Fruit fly (Drosophila melanogaster) whole organism, embryonic: Measurements from ENCODE around the gene drongo.

Experiments
- BEAF-32 ChIP-seq: fragments of 200-800 bp; sonication (Bioruptor generic); optimal IDR thresholded peaks from 3 replicates; lab custom pipeline; 2017; ENCODE audit warnings: missing biosample characterization, missing genetic modification characterization, mild to moderate bottlenecking, moderate library complexity, missing genetic modification reagents
- CG10979 ChIP-seq: fragments of 200-800 bp; sonication (Bioruptor generic); optimal IDR thresholded peaks from 2 replicates; lab custom pipeline; 2018; ENCODE audit warnings: missing biosample characterization, mild to moderate bottlenecking, missing genetic modification characterization, moderate library complexity
- CG1233 ChIP-seq: fragments of 200-800 bp; sonication (Bioruptor generic); optimal IDR thresholded peaks from 4 replicates; lab custom pipeline; 2018; ENCODE audit warnings: missing biosample characterization, mild to moderate bottlenecking, missing genetic modification characterization
- CG12659 ChIP-seq: fragments of 200-800 bp; sonication (Bioruptor generic); optimal IDR thresholded peaks from 3 replicates; lab custom pipeline; 2017; ENCODE audit warnings: mild to moderate bottlenecking, missing biosample characterization, missing genetic modification reagents, missing genetic modification characterization
- CG12769 ChIP-seq: fragments of 200-800 bp; sonication (Bioruptor generic); optimal IDR thresholded peaks from 2 replicates; lab custom pipeline; 2019; ENCODE audit warnings: missing biosample characterization, mild to moderate bottlenecking, missing genetic modification characterization, moderate library complexity
- CG13424 ChIP-seq: fragments of 200-800 bp; sonication (Bioruptor generic); optimal IDR thresholded peaks from 2 replicates; lab custom pipeline; 2019; ENCODE audit warnings: missing biosample characterization, mild to moderate bottlenecking, missing genetic modification characterization, moderate library complexity
- CG1603 ChIP-seq: fragments of 200-800 bp; sonication (Bioruptor generic); optimal IDR thresholded peaks from 2 replicates; lab custom pipeline; 2019; ENCODE audit warnings: missing biosample characterization, mild to moderate bottlenecking, missing genetic modification characterization, moderate library complexity
- CG16779 ChIP-seq: fragments of 200-800 bp; sonication (Bioruptor generic); IDR thresholded peaks from 2 replicates; pipeline ENCODE4 v1.3.6; 2022; ENCODE audit warnings: missing biosample characterization, missing genetic modification characterization
- CG17802 ChIP-seq: fragments of 200-800 bp; sonication (Bioruptor generic); optimal IDR thresholded peaks from 2 replicates; lab custom pipeline; 2018; ENCODE audit warnings: missing biosample characterization, mild to moderate bottlenecking, missing genetic modification characterization, moderate library complexity
- CG18619 ChIP-seq: fragments of 200-800 bp; sonication (Bioruptor generic); optimal IDR thresholded peaks from 3 replicates; lab custom pipeline; 2017; ENCODE audit warnings: missing biosample characterization, mild to moderate bottlenecking, missing genetic modification characterization
- CG3726 ChIP-seq: fragments of 200-800 bp; sonication (Bioruptor generic); IDR thresholded peaks from 3 replicates; pipeline ENCODE4, ENCODE4 v1.3.6; 2022; ENCODE audit warnings: missing biosample characterization, missing genetic modification characterization
- CG4617 ChIP-seq: fragments of 200-800 bp; sonication (Bioruptor generic); optimal IDR thresholded peaks from 3 replicates; lab custom pipeline; 2016; ENCODE audit warnings: missing biosample characterization, missing genetic modification characterization, borderline replicate concordance
- CG5953 ChIP-seq: fragments of 200-800 bp; sonication (Bioruptor generic); IDR thresholded peaks from 2 replicates; pipeline ENCODE4 v1.3.6; 2022; ENCODE audit warnings: missing biosample characterization, missing genetic modification characterization
- CG7372 ChIP-seq: fragments of 200-800 bp; sonication (Bioruptor generic); IDR thresholded peaks from 2 replicates; pipeline ENCODE4 v1.3.6; 2022; ENCODE audit warnings: missing biosample characterization, missing genetic modification characterization
- CG7745 ChIP-seq: fragments of 200-800 bp; sonication (Bioruptor generic); optimal IDR thresholded peaks from 2 replicates; lab custom pipeline; 2018; ENCODE audit warnings: missing biosample characterization, mild to moderate bottlenecking, missing genetic modification characterization, moderate library complexity
- CG7786 ChIP-seq: fragments of 200-800 bp; sonication (Bioruptor generic); optimal IDR thresholded peaks from 2 replicates; lab custom pipeline; 2016; ENCODE audit warnings: missing biosample characterization, missing genetic modification characterization
- CG8944 ChIP-seq: fragments of 200-800 bp; sonication (Bioruptor generic); optimal IDR thresholded peaks from 3 replicates; lab custom pipeline; 2016; ENCODE audit warnings: missing biosample characterization, missing genetic modification characterization
- D ChIP-seq, 2 experiments: fragments of 200-800 bp in 1 of 2; fragments of >200 bp in 1 of 2; sonication (Bioruptor generic) in 1 of 2; optimal IDR thresholded peaks; 2 replicates in 1 of 2; 3 replicates in 1 of 2; lab custom pipeline; 2017; ENCODE audit warnings: mild to moderate bottlenecking in 1 of 2, missing biosample characterization in 1 of 2, missing genetic modification characterization in 1 of 2, missing genetic modification reagents in 1 of 2
- D19B ChIP-seq: fragments of 200-800 bp; sonication (Bioruptor generic); optimal IDR thresholded peaks from 2 replicates; lab custom pipeline; 2017; ENCODE audit warnings: missing biosample characterization, mild to moderate bottlenecking, missing genetic modification characterization
- GATAe ChIP-seq: fragments of 200-800 bp; sonication (Bioruptor generic); conservative IDR thresholded peaks from 2 replicates; pipeline ENCODE4 v1.3.6; 2022; ENCODE audit warnings: missing biosample characterization, missing genetic modification characterization
- Jarid2 ChIP-seq: fragments of 200-800 bp; sonication (Bioruptor generic); optimal IDR thresholded peaks from 3 replicates; lab custom pipeline; 2017; ENCODE audit warnings: mild to moderate bottlenecking, missing biosample characterization, missing genetic modification reagents, missing genetic modification characterization
- Mad ChIP-seq: fragments of 200-800 bp; sonication (Bioruptor generic); optimal IDR thresholded peaks from 2 replicates; lab custom pipeline; 2016; ENCODE audit warnings: missing biosample characterization, missing genetic modification characterization
- Med ChIP-seq: fragments of 200-800 bp; sonication (Bioruptor generic); peaks from one replicate; lab custom pipeline; 2016; ENCODE audit warnings: missing biosample characterization, missing genetic modification characterization, mild to moderate bottlenecking, inconsistent platforms, moderate library complexity
- NC2α ChIP-seq: fragments of 200-800 bp; sonication (Bioruptor generic); optimal IDR thresholded peaks from 2 replicates; lab custom pipeline; 2016; ENCODE audit warnings: missing biosample characterization, missing genetic modification characterization
- Neu2 ChIP-seq: fragments of 200-800 bp; sonication (Bioruptor generic); optimal IDR thresholded peaks from 3 replicates; lab custom pipeline; 2016; ENCODE audit warnings: missing biosample characterization, missing genetic modification characterization, borderline replicate concordance
- Nf-YC ChIP-seq: fragments of 200-800 bp; optimal IDR thresholded peaks from 3 replicates; lab custom pipeline; 2019; ENCODE audit warnings: missing biosample characterization, mild to moderate bottlenecking, missing genetic modification characterization, moderate library complexity
- Ptx1 ChIP-seq: fragments of 200-800 bp; sonication (Bioruptor generic); IDR thresholded peaks from 2 replicates; pipeline ENCODE4 v1.3.6; 2022; ENCODE audit warnings: missing biosample characterization, missing genetic modification characterization
- Sox102F ChIP-seq: fragments of 200-800 bp; sonication (Bioruptor generic); optimal IDR thresholded peaks from 2 replicates; lab custom pipeline; 2018; ENCODE audit warnings: missing biosample characterization, mild to moderate bottlenecking, missing genetic modification characterization, moderate library complexity
- Spps ChIP-seq: fragments of 200-800 bp; sonication (Bioruptor generic); optimal IDR thresholded peaks from 2 replicates; lab custom pipeline; 2018; ENCODE audit warnings: missing biosample characterization, mild to moderate bottlenecking, missing genetic modification characterization
- Ssrp ChIP-seq: fragments of 200-800 bp; sonication (Bioruptor generic); optimal IDR thresholded peaks from 2 replicates; lab custom pipeline; 2018; ENCODE audit warnings: missing biosample characterization, mild to moderate bottlenecking, missing genetic modification characterization, moderate library complexity
- abd-A ChIP-seq: fragments of 200-800 bp; sonication (Bioruptor generic); optimal IDR thresholded peaks from 3 replicates; lab custom pipeline; 2019; ENCODE audit warnings: missing biosample characterization, mild to moderate bottlenecking, missing genetic modification characterization, moderate library complexity
- crp ChIP-seq, 2 experiments: fragments of 200-800 bp; sonication (Bioruptor generic); optimal IDR thresholded peaks; 2 replicates in 1 of 2; 3 replicates in 1 of 2; lab custom pipeline; 2017; ENCODE audit warnings: missing biosample characterization in 2 of 2, missing genetic modification characterization in 2 of 2, mild to moderate bottlenecking in 1 of 2, moderate library complexity in 1 of 2
- eyg ChIP-seq: fragments of 200-800 bp; sonication (Bioruptor generic); optimal IDR thresholded peaks from 3 replicates; lab custom pipeline; 2016; ENCODE audit warnings: missing biosample characterization, missing genetic modification characterization
- ftz-f1 ChIP-seq: fragments of 200-800 bp; sonication (Bioruptor generic); optimal IDR thresholded peaks from 2 replicates; lab custom pipeline; 2016; ENCODE audit warnings: missing biosample characterization, missing genetic modification characterization
- gcm ChIP-seq: fragments of 200-800 bp; sonication (Bioruptor generic); optimal IDR thresholded peaks from 2 replicates; lab custom pipeline; 2019; ENCODE audit warnings: missing biosample characterization, mild to moderate bottlenecking, missing genetic modification characterization, moderate library complexity
- gcm2 ChIP-seq: fragments of 200-800 bp; sonication (Bioruptor generic); optimal IDR thresholded peaks from 2 replicates; lab custom pipeline; 2016; ENCODE audit warnings: missing biosample characterization, missing genetic modification characterization
- ham ChIP-seq: fragments of 200-800 bp; sonication (Bioruptor generic); IDR thresholded peaks from 2 replicates; pipeline ENCODE4 v1.3.6; 2022; ENCODE audit warnings: missing biosample characterization, missing genetic modification characterization
- hkb ChIP-seq, 2 experiments: fragments of 200-800 bp in 1 of 2; fragments of >200 bp in 1 of 2; sonication (Bioruptor generic) in 1 of 2; IDR thresholded peaks in 1 of 2; optimal IDR thresholded peaks in 1 of 2; 2 replicates each; pipeline versions ENCODE4 v1.3.6 to Lab custom; 2017 to 2022; ENCODE audit warnings: missing biosample characterization in 1 of 2, missing genetic modification characterization in 1 of 2
- kay ChIP-seq: fragments of 200-800 bp; sonication (Bioruptor generic); optimal IDR thresholded peaks from 2 replicates; lab custom pipeline; 2016; ENCODE audit warnings: missing biosample characterization, missing genetic modification characterization
- ken ChIP-seq: fragments of 200-800 bp; sonication (Bioruptor generic); IDR thresholded peaks from 3 replicates; pipeline ENCODE4 v1.3.6; 2022; ENCODE audit warnings: missing biosample characterization, missing genetic modification characterization
- klu ChIP-seq: fragments of 200-800 bp; sonication (Bioruptor generic); IDR thresholded peaks from 2 replicates; pipeline ENCODE4 v1.3.6; 2022; ENCODE audit warnings: missing biosample characterization, missing genetic modification characterization
- org-1 ChIP-seq: fragments of 200-800 bp; sonication (Bioruptor generic); optimal IDR thresholded peaks from 2 replicates; lab custom pipeline; 2017; ENCODE audit warnings: missing biosample characterization, missing genetic modification characterization
- pb ChIP-seq: fragments of 200-800 bp; sonication (Bioruptor generic); optimal IDR thresholded peaks from 3 replicates; lab custom pipeline; 2016; ENCODE audit warnings: missing biosample characterization, missing genetic modification characterization
- ro ChIP-seq: fragments of 200-800 bp; sonication (Bioruptor generic); IDR thresholded peaks from 2 replicates; pipeline ENCODE4 v1.3.6; 2022; ENCODE audit warnings: missing biosample characterization, missing genetic modification characterization
- scrt ChIP-seq: fragments of 200-800 bp; sonication (Bioruptor generic); optimal IDR thresholded peaks from 2 replicates; lab custom pipeline; 2018; ENCODE audit warnings: missing biosample characterization, mild to moderate bottlenecking, missing genetic modification characterization, moderate library complexity
- shn ChIP-seq: fragments of 200-800 bp; sonication (Bioruptor generic); optimal IDR thresholded peaks from 3 replicates; lab custom pipeline; 2016; ENCODE audit warnings: missing biosample characterization, missing genetic modification characterization
- sim ChIP-seq: fragments of 200-800 bp; sonication (Bioruptor generic); IDR thresholded peaks from 2 replicates; pipeline ENCODE4 v1.3.6; 2022; ENCODE audit warnings: missing biosample characterization, missing genetic modification characterization
- slbo ChIP-seq: fragments of 200-800 bp; sonication (Bioruptor generic); IDR thresholded peaks from 2 replicates; pipeline ENCODE4 v1.3.6; 2022; ENCODE audit warnings: missing biosample characterization, missing genetic modification characterization
- usp ChIP-seq: fragments of >200 bp; optimal IDR thresholded peaks from 2 replicates; lab custom pipeline; 2017; ENCODE audit warnings: missing biosample characterization, missing genetic modification characterization

Gene drongo

DNA sequence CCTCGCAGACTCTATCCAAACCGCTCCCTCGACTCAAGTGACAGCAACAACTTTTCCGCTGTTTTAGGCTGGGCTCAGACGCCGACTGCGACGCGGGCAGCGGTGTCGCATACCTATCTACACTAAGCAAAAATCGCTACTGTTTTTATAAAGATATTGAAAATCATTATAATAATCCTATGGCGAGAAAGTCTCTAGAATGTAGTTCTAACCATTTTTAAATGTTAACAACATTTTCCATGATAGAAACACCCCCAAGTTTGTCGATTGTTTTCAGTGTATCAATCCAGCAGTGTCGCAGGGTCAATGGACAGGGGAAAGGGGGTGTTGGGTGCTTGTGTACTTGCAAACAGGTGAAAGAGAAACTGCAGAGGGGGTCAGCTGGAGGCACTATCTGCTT is 15.0 kb upstream of the drongo start (continued):
- no peak for TF ChIP-seq D (optimal IDR thresholded peaks at IDR 0.05; lab: Kevin White, UChicago)
- peak; percentile 90 for TF ChIP-seq D (GFP tag; optimal IDR thresholded peaks at IDR 0.05; lab: Kevin White, UChicago)
- TF ChIP-seq NC2α (GFP tag; lab: Kevin White, UChicago) = peak; percentile 86
- TF ChIP-seq gcm (GFP tag; lab: Kevin White, UChicago) = peak; percentile 95
- TF ChIP-seq klu = peak; percentile 90
- peak; percentile 89 for TF ChIP-seq ro
- peak; percentile 92 for TF ChIP-seq Spps (tag; lab: Kevin White, UChicago)
- TF ChIP-seq CG7745 = peak; percentile 64
- TF ChIP-seq CG13424 (tag; lab: Kevin White, UChicago) = peak; percentile 96
- peak; percentile 95 for TF ChIP-seq CG5953 (GFP tag; lab: Robert Waterston, UW)
- TF ChIP-seq Mad (GFP tag; lab: Kevin White, UChicago) = peak; percentile 96
- peak; percentile 98 for TF ChIP-seq CG12769 (tag; lab: Kevin White, UChicago)
- TF ChIP-seq sim (GFP tag; lab: Robert Waterston, UW) = peak; percentile 94
- peak; percentile 96 for TF ChIP-seq Ptx1
- TF ChIP-seq CG7786 (GFP tag; lab: Kevin White, UChicago) = peak; percentile 94
- peak; percentile 56 for TF ChIP-seq GATAe (GFP tag; lab: Robert Waterston, UW)
- TF ChIP-seq CG4617 (GFP tag; lab: Kevin White, UChicago) = peak; percentile 92
- peak; percentile 92 for TF ChIP-seq eyg (GFP tag; lab: Kevin White, UChicago)
- TF ChIP-seq CG17802 (tag; lab: Kevin White, UChicago) = peak; percentile 87
- TF ChIP-seq ham (GFP tag; lab: Robert Waterston, UW) = peak; percentile 78
- TF ChIP-seq Nf-YC = peak; percentile 79
- TF ChIP-seq scrt (GFP tag; lab: Kevin White, UChicago) = peak; percentile 92
- TF ChIP-seq Sox102F (GFP tag; lab: Kevin White, UChicago) = peak; percentile 98
- peak; percentile 95 for TF ChIP-seq CG10979 (tag; lab: Kevin White, UChicago)
- TF ChIP-seq kay (GFP tag; lab: Kevin White, UChicago) = peak; percentile 88
- peak; percentile 95 for TF ChIP-seq CG7372 (GFP tag; lab: Robert Waterston, UW)
- TF ChIP-seq pb = peak; percentile 89
- peak; percentile 77 for TF ChIP-seq Jarid2 (GFP tag; lab: Kevin White, UChicago)
- TF ChIP-seq usp (GFP tag; lab: Kevin White, UChicago) = no peak
- TF ChIP-seq CG16779 (GFP tag; lab: Robert Waterston, UW) = peak; percentile 95
- peak; percentile 7 for TF ChIP-seq hkb (optimal IDR thresholded peaks at IDR 0.05; lab: Kevin White, UChicago)
- TF ChIP-seq hkb (GFP tag; IDR thresholded peaks at IDR 0.05; lab: Robert Waterston, UW) = peak; percentile 97
- TF ChIP-seq D19B (GFP tag; lab: Kevin White, UChicago) = peak; percentile 78
- TF ChIP-seq CG1603 (tag; lab: Kevin White, UChicago) = peak; percentile 97
- TF ChIP-seq BEAF-32 (GFP tag; lab: Kevin White, UChicago) = peak; percentile 7
- TF ChIP-seq ken (GFP tag; lab: Robert Waterston, UW) = peak; percentile 97
- peak; percentile 97 for TF ChIP-seq slbo
- peak in 1 of 2 experiments; percentile 66 for TF ChIP-seq crp (GFP tag; optimal IDR thresholded peaks at IDR 0.05; lab: Kevin White, UChicago)
- TF ChIP-seq CG8944 = peak; percentile 94
- TF ChIP-seq Med (GFP tag; lab: Kevin White, UChicago) = peak; percentile 100
- peak; percentile 79 for TF ChIP-seq ftz-f1 (GFP tag; lab: Kevin White, UChicago)
- peak; percentile 92 for TF ChIP-seq CG3726 (GFP tag; lab: Robert Waterston, UW)
- TF ChIP-seq Neu2 (GFP tag; lab: Kevin White, UChicago) = peak; percentile 63
- peak; percentile 89 for TF ChIP-seq shn (GFP tag; lab: Kevin White, UChicago)
- TF ChIP-seq CG18619 (GFP tag; lab: Kevin White, UChicago) = peak; percentile 96
- TF ChIP-seq org-1 (GFP tag; lab: Kevin White, UChicago) = peak; percentile 94
- peak; percentile 95 for TF ChIP-seq Ssrp (tag; lab: Kevin White, UChicago)
- TF ChIP-seq CG1233 (GFP tag; lab: Kevin White, UChicago) = peak; percentile 96
- peak; percentile 48 for TF ChIP-seq abd-A
- peak; percentile 95 for TF ChIP-seq gcm2 (GFP tag; lab: Kevin White, UChicago)
- TF ChIP-seq CG12659 (GFP tag; lab: Kevin White, UChicago) = peak; percentile 96
